Worm (Caenorhabditis elegans): ENCODE measurements around the gene R02F2.6.
A peak's percentile ranks its signal among the peaks of the same experiment; 100 is the strongest.

Gene R02F2.6

ce11 chrIII:5478824-5479368 is at the start of gene R02F2.6, which contains the start of gene R02F2.5:
Gene R02F2.6, minus strand, starts transcription at chrIII:5478924.
Gene R02F2.5, plus strand, starts transcription at chrIII:5479318.
- TF ChIP-seq pha-4 (tag; optimal IDR thresholded peaks at IDR 0.05) (no peak), nhr-237 (tag; optimal IDR thresholded peaks at IDR 0.05) (no peak), ham-2 (GFP tag; optimal IDR thresholded peaks at IDR 0.05) (no peak), M03D4.4 (tag; optimal IDR thresholded peaks at IDR 0.05) (no peak), drap-1 (GFP tag; optimal IDR thresholded peaks at IDR 0.05) (no peak), lin-13 (tag; optimal IDR thresholded peaks at IDR 0.05) (no peak)

- TF ChIP-seq bed-3 (GFP tag; optimal IDR thresholded peaks at IDR 0.05) = no peak
- TF ChIP-seq ces-1 (GFP tag; optimal IDR thresholded peaks at IDR 0.05) = no peak
- TF ChIP-seq zip-8 (tag; optimal IDR thresholded peaks at IDR 0.05) = peak; percentile 42
- TF ChIP-seq mep-1 (tag; optimal IDR thresholded peaks at IDR 0.05) = no peak
- no peak for TF ChIP-seq blmp-1 (tag; optimal IDR thresholded peaks at IDR 0.05)
- TF ChIP-seq tbx-8 (GFP tag; optimal IDR thresholded peaks at IDR 0.05) = no peak
- no peak for TF ChIP-seq nhr-237 (tag; optimal IDR thresholded peaks at IDR 0.05)
- no peak for TF ChIP-seq unc-39 (tag; optimal IDR thresholded peaks at IDR 0.05)
- no peak for TF ChIP-seq unc-62 (GFP tag; optimal IDR thresholded peaks at IDR 0.05)
- no peak for TF ChIP-seq lin-32 (GFP tag; optimal IDR thresholded peaks at IDR 0.05)
- no peak for TF ChIP-seq flh-1 (GFP tag; optimal IDR thresholded peaks at IDR 0.05)
- TF ChIP-seq nhr-2 (tag; optimal IDR thresholded peaks at IDR 0.05) = peak; percentile 99
- TF ChIP-seq elt-1 (tag; optimal IDR thresholded peaks at IDR 0.05; ENCODE audit: borderline replicate concordance, insufficient read depth) = no peak
- no peak for TF ChIP-seq sptf-1 (tag; optimal IDR thresholded peaks at IDR 0.05)
- TF ChIP-seq pha-4 (tag; optimal IDR thresholded peaks at IDR 0.05) = no peak
- TF ChIP-seq lin-13 (tag; optimal IDR thresholded peaks at IDR 0.05) = no peak
Observed at ce11 chrIII:5525973-5526372, 47.2 kb upstream of the R02F2.6 start, which contains the start of gene dex-1. Gene dex-1, plus strand, starts transcription at chrIII:5526104.

- no peak for TF ChIP-seq pha-4 (tag; optimal IDR thresholded peaks at IDR 0.05)
- TF ChIP-seq ceh-83 (GFP tag; optimal IDR thresholded peaks at IDR 0.05) = no peak
- no peak for TF ChIP-seq nhr-28 (tag; optimal IDR thresholded peaks at IDR 0.05)
- no peak for TF ChIP-seq nhr-237 (tag; optimal IDR thresholded peaks at IDR 0.05)
- no peak for TF ChIP-seq sptf-1 (tag; optimal IDR thresholded peaks at IDR 0.05)
- no peak for TF ChIP-seq lin-13 (tag; optimal IDR thresholded peaks at IDR 0.05)
- no peak for TF ChIP-seq cnd-1 (tag; optimal IDR thresholded peaks at IDR 0.05)
- no peak for TF ChIP-seq drap-1 (GFP tag; optimal IDR thresholded peaks at IDR 0.05)
- no peak for TF ChIP-seq unc-62 (GFP tag; optimal IDR thresholded peaks at IDR 0.05)
Observed at ce11 chrIII:5521930-5522329, 43.2 kb upstream of the R02F2.6 start, which contains the start of gene D1044.4. Gene D1044.4, minus strand, starts transcription at chrIII:5522030.

- TF ChIP-seq drap-1 (GFP tag; optimal IDR thresholded peaks at IDR 0.05) (no peak), flh-1 (GFP tag; optimal IDR thresholded peaks at IDR 0.05) (no peak), elt-1 (tag; optimal IDR thresholded peaks at IDR 0.05; ENCODE audit: borderline replicate concordance, insufficient read depth) (no peak), ceh-39 (tag; optimal IDR thresholded peaks at IDR 0.05) (no peak), bed-3 (GFP tag; optimal IDR thresholded peaks at IDR 0.05) (no peak), nhr-237 (tag; optimal IDR thresholded peaks at IDR 0.05) (no peak), mep-1 (tag; optimal IDR thresholded peaks at IDR 0.05) (no peak), nhr-28 (tag; optimal IDR thresholded peaks at IDR 0.05) (no peak), sptf-1 (tag; optimal IDR thresholded peaks at IDR 0.05) (no peak), sem-2 (GFP tag; optimal IDR thresholded peaks at IDR 0.05) (no peak), M03D4.4 (tag; optimal IDR thresholded peaks at IDR 0.05) (no peak), pha-4 (tag; optimal IDR thresholded peaks at IDR 0.05) (no peak), tbx-8 (GFP tag; optimal IDR thresholded peaks at IDR 0.05) (no peak), ces-1 (GFP tag; optimal IDR thresholded peaks at IDR 0.05) (no peak), ceh-43 (GFP tag; optimal IDR thresholded peaks at IDR 0.05) (no peak), nhr-76 (tag; optimal IDR thresholded peaks at IDR 0.05) (no peak)
Observed at ce11 chrIII:5517423-5517822, 38.7 kb upstream of the R02F2.6 start, which contains the start of gene nekl-4. Gene nekl-4, minus strand, starts transcription at chrIII:5517523.

- TF ChIP-seq unc-120 (tag; optimal IDR thresholded peaks at IDR 0.05; ENCODE audit: poor library complexity, severe bottlenecking) (no peak), ham-2 (GFP tag; optimal IDR thresholded peaks at IDR 0.05) (no peak), nhr-76 (tag; optimal IDR thresholded peaks at IDR 0.05) (no peak), sptf-1 (tag; optimal IDR thresholded peaks at IDR 0.05) (no peak), tbx-8 (GFP tag; optimal IDR thresholded peaks at IDR 0.05) (no peak), elt-1 (tag; optimal IDR thresholded peaks at IDR 0.05; ENCODE audit: borderline replicate concordance, insufficient read depth) (no peak), elt-3 (tag; optimal IDR thresholded peaks at IDR 0.05) (no peak), mls-2 (tag; optimal IDR thresholded peaks at IDR 0.05) (no peak), mep-1 (tag; optimal IDR thresholded peaks at IDR 0.05) (no peak)
Observed at ce11 chrIII:5512502-5512901, 33.8 kb upstream of the R02F2.6 start, which contains the start of gene pqn-25. Gene pqn-25, minus strand, starts transcription at chrIII:5512602.

Measured in whole organism, mixed stage, embryonic.